Worm (Caenorhabditis elegans): Measurements from ENCODE around the gene sde-2.
A peak's percentile ranks its signal among the peaks of the same experiment; 100 is the strongest.

Gene sde-2

DNA sequence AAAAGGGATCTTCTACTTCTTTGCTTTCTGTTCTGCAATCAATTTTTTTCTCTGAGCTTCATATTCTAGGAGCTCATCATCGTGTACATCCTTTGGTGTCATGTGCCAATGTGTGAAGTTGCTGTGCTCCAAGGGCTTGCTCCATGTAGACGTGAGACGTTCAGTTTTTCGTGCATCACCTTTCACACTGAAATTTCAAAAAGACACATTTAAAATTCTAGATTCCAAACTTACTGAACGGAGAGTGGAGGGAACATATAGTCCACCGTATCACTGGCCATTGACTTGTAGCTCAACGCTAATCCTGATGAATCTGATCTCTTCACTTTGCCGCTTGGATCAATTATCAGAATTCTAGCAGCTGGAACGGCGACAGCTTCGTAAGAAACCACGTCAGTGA lies 23.4 kb downstream of the sde-2 start:
- TF ChIP-seq unc-39 (tag; optimal IDR thresholded peaks at IDR 0.05): no peak
- no peak for TF ChIP-seq elt-2 (tag; optimal IDR thresholded peaks at IDR 0.05)
- no peak for TF ChIP-seq nhr-28 (tag; optimal IDR thresholded peaks at IDR 0.05)
- TF ChIP-seq fos-1 (tag; optimal IDR thresholded peaks at IDR 0.05): no peak
- TF ChIP-seq nhr-67 (tag; optimal IDR thresholded peaks at IDR 0.05): no peak
- TF ChIP-seq elt-1 (tag; optimal IDR thresholded peaks at IDR 0.05): no peak

DNA sequence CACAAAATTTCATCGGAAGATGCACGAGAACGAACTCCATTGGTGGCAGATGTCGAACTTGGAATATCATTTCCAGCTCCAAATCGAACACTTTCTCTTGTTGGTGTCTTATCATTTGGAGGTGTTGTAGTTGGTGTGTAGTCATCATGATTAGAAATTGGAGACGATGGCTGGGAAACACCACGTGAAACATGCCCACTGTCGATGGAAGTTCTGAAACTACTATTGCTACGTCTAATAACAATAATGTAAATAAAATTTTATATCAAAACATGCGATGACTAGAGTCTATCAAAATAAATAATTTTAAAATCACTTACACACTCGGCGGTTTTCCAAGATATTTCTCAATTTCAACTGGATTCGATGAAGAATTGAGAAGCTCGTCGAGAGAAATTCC lies 24.9 kb downstream of the sde-2 start:
- TF ChIP-seq ztf-4 (tag; optimal IDR thresholded peaks at IDR 0.05) (no peak), daf-12 (tag; optimal IDR thresholded peaks at IDR 0.05) (no peak), zag-1 (tag; optimal IDR thresholded peaks at IDR 0.05) (no peak), elt-2 (tag; optimal IDR thresholded peaks at IDR 0.05) (peak; percentile 4), nhr-28 (tag; optimal IDR thresholded peaks at IDR 0.05) (no peak), egl-27 (tag; optimal IDR thresholded peaks at IDR 0.05) (no peak), nhr-77 (tag; optimal IDR thresholded peaks at IDR 0.05) (no peak), nhr-43 (tag; optimal IDR thresholded peaks at IDR 0.05; ENCODE audit: poor library complexity, severe bottlenecking) (peak; percentile 55)

DNA sequence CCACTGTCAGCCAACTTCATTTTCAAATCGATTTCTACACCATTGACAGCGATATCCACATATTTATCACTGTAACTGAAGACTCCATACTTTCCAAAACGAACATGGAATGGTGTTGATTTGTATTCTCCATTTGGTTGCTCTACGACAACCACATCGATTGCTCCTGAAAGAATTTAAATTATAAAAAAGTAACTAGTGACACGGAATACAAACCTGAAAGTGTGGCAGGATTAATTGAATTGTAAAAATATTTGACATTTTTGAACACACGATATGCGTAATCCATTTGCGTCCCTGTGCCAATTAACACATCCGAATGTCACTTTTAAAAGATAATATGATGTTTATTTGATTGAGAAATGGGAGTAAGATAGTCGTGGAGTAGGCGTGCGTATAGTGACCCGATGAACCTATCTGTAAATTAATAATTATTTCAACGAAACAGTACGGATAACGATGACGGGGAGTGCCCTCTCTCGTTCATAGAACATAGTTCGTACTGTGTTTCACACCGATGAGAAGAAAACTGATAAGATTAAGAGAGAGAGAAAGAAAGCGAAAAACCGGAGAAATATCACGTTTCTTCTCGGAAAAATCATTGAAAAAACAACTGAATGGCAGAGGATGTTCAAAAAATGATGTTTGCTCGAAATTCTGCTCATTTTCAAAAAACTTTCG lies 26.5 kb downstream of the sde-2 start, which contains the start of gene lpin-1:
Gene lpin-1, minus strand, starts transcription at position 417 of the 681 bp plus-strand sequence.
- TF ChIP-seq nhr-25 (tag; optimal IDR thresholded peaks at IDR 0.05) (peak; percentile 19), sea-2 (GFP tag; optimal IDR thresholded peaks at IDR 0.05) (no peak), elt-2 (tag; optimal IDR thresholded peaks at IDR 0.05) (peak; percentile 72), lsy-12 (tag; optimal IDR thresholded peaks at IDR 0.05) (peak; percentile 11), unc-62 (GFP tag; optimal IDR thresholded peaks at IDR 0.05) (no peak), egl-27 (tag; optimal IDR thresholded peaks at IDR 0.05) (no peak), nhr-43 (tag; optimal IDR thresholded peaks at IDR 0.05; ENCODE audit: poor library complexity, severe bottlenecking) (peak; percentile 0), pqm-1 (tag; optimal IDR thresholded peaks at IDR 0.05) (peak; percentile 79), nhr-23 (tag; optimal IDR thresholded peaks at IDR 0.05) (peak; percentile 32)

DNA sequence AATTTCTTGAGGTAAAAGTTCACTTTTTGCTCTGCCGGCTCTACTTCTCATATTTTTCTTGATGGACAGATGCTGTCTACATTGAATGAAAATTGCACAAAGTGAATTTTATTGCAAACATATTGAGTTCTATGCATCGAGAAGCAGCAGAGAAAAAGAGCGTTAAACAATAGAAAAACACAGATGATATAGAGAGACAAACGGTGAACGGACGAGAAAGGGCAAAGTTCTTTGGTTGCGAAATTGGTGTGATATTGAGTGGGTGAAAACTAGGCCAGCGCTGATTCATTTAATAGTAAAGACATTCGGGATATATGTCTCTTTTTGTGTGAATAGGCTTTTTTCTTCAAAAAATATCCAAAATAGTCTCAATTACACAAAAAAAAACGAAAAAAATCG lies 27.0 kb downstream of the sde-2 start:
- no peak for TF ChIP-seq daf-12 (tag; optimal IDR thresholded peaks at IDR 0.05)
- peak; percentile 1 for TF ChIP-seq pha-4 (tag; optimal IDR thresholded peaks at IDR 0.05)
- TF ChIP-seq ceh-82 (tag; optimal IDR thresholded peaks at IDR 0.05): no peak
- TF ChIP-seq fkh-2 (tag; optimal IDR thresholded peaks at IDR 0.05): no peak
- TF ChIP-seq nhr-43 (tag; optimal IDR thresholded peaks at IDR 0.05; ENCODE audit: poor library complexity, severe bottlenecking): peak; percentile 34
- TF ChIP-seq unc-62 (GFP tag; optimal IDR thresholded peaks at IDR 0.05): no peak
- TF ChIP-seq ama-1 (optimal IDR thresholded peaks at IDR 0.05): peak; percentile 70

DNA sequence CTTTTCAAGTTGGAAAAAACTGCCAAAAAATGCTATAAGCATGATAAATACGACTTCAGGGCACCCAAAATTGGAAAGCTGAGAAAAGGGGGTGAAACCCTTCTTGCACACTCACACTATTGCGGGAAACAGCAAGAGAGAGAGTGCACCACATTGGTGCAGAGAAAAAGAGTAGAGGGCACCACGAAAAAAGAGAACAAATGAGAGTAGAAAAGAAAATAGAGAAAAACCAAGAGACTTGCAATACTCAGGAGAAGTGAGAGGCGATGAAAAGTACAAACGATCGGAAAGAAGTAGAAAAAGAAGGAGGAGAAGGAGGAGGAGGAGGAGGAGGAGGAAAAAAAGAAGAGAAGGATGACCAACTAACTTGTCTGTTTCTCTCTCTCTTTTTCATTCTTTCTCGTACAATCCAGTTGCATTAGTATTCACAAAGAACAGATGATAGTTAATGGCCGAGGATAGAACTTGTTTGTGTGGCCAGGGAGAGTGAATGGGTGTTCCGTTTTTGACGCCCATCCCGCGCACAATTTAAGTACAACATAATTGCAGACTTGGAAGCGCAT lies 27.9 kb downstream of the sde-2 start:
- TF ChIP-seq ZK546.5 (tag; optimal IDR thresholded peaks at IDR 0.05): no peak
- peak; percentile 51 for TF ChIP-seq fkh-10 (GFP tag; optimal IDR thresholded peaks at IDR 0.05)
- TF ChIP-seq ceh-16 (tag; optimal IDR thresholded peaks at IDR 0.05): no peak
- no peak for TF ChIP-seq ceh-82 (tag; optimal IDR thresholded peaks at IDR 0.05)
- TF ChIP-seq egl-27 (tag; optimal IDR thresholded peaks at IDR 0.05): no peak
- TF ChIP-seq nhr-28 (tag; optimal IDR thresholded peaks at IDR 0.05): peak; percentile 21
- peak; percentile 14 for TF ChIP-seq R02D3.7 (tag; optimal IDR thresholded peaks at IDR 0.05)
- no peak for TF ChIP-seq aly-2 (tag; optimal IDR thresholded peaks at IDR 0.05)
- peak; percentile 80 for TF ChIP-seq nfya-1 (tag; optimal IDR thresholded peaks at IDR 0.05; ENCODE audit: insufficient read depth)
- no peak for TF ChIP-seq sea-2 (GFP tag; optimal IDR thresholded peaks at IDR 0.05)
- TF ChIP-seq elt-2 (tag; optimal IDR thresholded peaks at IDR 0.05): peak; percentile 28
- TF ChIP-seq lin-15B (tag; optimal IDR thresholded peaks at IDR 0.05): peak; percentile 61
- TF ChIP-seq elt-3 (tag; optimal IDR thresholded peaks at IDR 0.05): no peak
- TF ChIP-seq fos-1 (tag; optimal IDR thresholded peaks at IDR 0.05): no peak
- TF ChIP-seq ceh-28 (tag; optimal IDR thresholded peaks at IDR 0.05): peak; percentile 51
- peak; percentile 70 for TF ChIP-seq egl-5 (tag; optimal IDR thresholded peaks at IDR 0.05)
- peak; percentile 84 for TF ChIP-seq nhr-23 (tag; optimal IDR thresholded peaks at IDR 0.05)
- no peak for TF ChIP-seq zag-1 (tag; optimal IDR thresholded peaks at IDR 0.05)
- TF ChIP-seq jun-1 (tag; optimal IDR thresholded peaks at IDR 0.05): peak; percentile 7
- TF ChIP-seq nhr-77 (tag; optimal IDR thresholded peaks at IDR 0.05): no peak
- peak; percentile 9 for TF ChIP-seq tbx-2 (tag; optimal IDR thresholded peaks at IDR 0.05)
- TF ChIP-seq daf-12 (tag; optimal IDR thresholded peaks at IDR 0.05): no peak
- peak; percentile 75 for TF ChIP-seq nhr-43 (tag; optimal IDR thresholded peaks at IDR 0.05; ENCODE audit: poor library complexity, severe bottlenecking)
- peak; percentile 1 for TF ChIP-seq pqm-1 (tag; optimal IDR thresholded peaks at IDR 0.05)
- TF ChIP-seq nhr-12 (tag; optimal IDR thresholded peaks at IDR 0.05): no peak
- no peak for TF ChIP-seq skn-1 (tag; optimal IDR thresholded peaks at IDR 0.05)
- TF ChIP-seq pha-4 (tag; optimal IDR thresholded peaks at IDR 0.05): peak; percentile 83
- TF ChIP-seq lin-39 (tag; optimal IDR thresholded peaks at IDR 0.05): peak; percentile 70
- no peak for TF ChIP-seq unc-39 (tag; optimal IDR thresholded peaks at IDR 0.05)
- peak; percentile 52 for TF ChIP-seq lsy-12 (tag; optimal IDR thresholded peaks at IDR 0.05)
- TF ChIP-seq mdl-1 (tag; optimal IDR thresholded peaks at IDR 0.05): peak; percentile 11
- no peak for TF ChIP-seq ztf-4 (tag; optimal IDR thresholded peaks at IDR 0.05)
- no peak for TF ChIP-seq nhr-237 (tag; optimal IDR thresholded peaks at IDR 0.05)
- TF ChIP-seq elt-1 (tag; optimal IDR thresholded peaks at IDR 0.05): peak; percentile 61
- peak; percentile 22 for TF ChIP-seq nhr-11 (tag; optimal IDR thresholded peaks at IDR 0.05)
